Fruit fly (Drosophila melanogaster) whole organism, embryonic: ENCODE results near the gene CG5498.

Experiments used
- Asciz ChIP-seq: fragments of 200-800 bp; sonication (Bioruptor generic); optimal IDR thresholded peaks from 2 replicates; lab custom pipeline; 2017; ENCODE audit warnings: missing biosample characterization, mild to moderate bottlenecking, missing genetic modification characterization, missing genetic modification reagents
- B-H1 ChIP-seq: fragments of 200-800 bp; sonication (Bioruptor generic); IDR thresholded peaks from 3 replicates; pipeline ENCODE4 v1.3.6; 2022; ENCODE audit warnings: missing biosample characterization, missing genetic modification characterization
- CG10147 ChIP-seq: fragments of 200-800 bp; sonication (Bioruptor generic); optimal IDR thresholded peaks from 2 replicates; lab custom pipeline; 2019; ENCODE audit warnings: missing biosample characterization, mild to moderate bottlenecking, missing genetic modification characterization, moderate library complexity
- CG11696 ChIP-seq: fragments of 200-800 bp; sonication (Bioruptor generic); IDR thresholded peaks from 2 replicates; pipeline ENCODE4 v1.3.6; 2022; ENCODE audit warnings: missing biosample characterization, missing genetic modification characterization
- CG12769 ChIP-seq: fragments of 200-800 bp; sonication (Bioruptor generic); optimal IDR thresholded peaks from 2 replicates; lab custom pipeline; 2019; ENCODE audit warnings: missing biosample characterization, mild to moderate bottlenecking, missing genetic modification characterization, moderate library complexity
- CG14860 ChIP-seq: fragments of 200-800 bp; sonication (Bioruptor generic); IDR thresholded peaks from 3 replicates; pipeline ENCODE4 v1.3.6; 2022; ENCODE audit warnings: missing biosample characterization, missing genetic modification characterization; ENCODE audit not compliant: partially characterized antibody
- CG17829 ChIP-seq: fragments of 200-800 bp; optimal IDR thresholded peaks from 2 replicates; lab custom pipeline; 2019; ENCODE audit warnings: missing biosample characterization, mild to moderate bottlenecking, missing genetic modification characterization, moderate library complexity
- CG18619 ChIP-seq: fragments of 200-800 bp; sonication (Bioruptor generic); optimal IDR thresholded peaks from 3 replicates; lab custom pipeline; 2017; ENCODE audit warnings: missing biosample characterization, mild to moderate bottlenecking, missing genetic modification characterization
- CG30403 ChIP-seq: fragments of 200-800 bp; sonication (Bioruptor generic); optimal IDR thresholded peaks from 3 replicates; lab custom pipeline; 2016; ENCODE audit warnings: missing biosample characterization, missing genetic modification characterization
- CG3995 ChIP-seq: fragments of 200-800 bp; sonication (Bioruptor generic); optimal IDR thresholded peaks from 3 replicates; lab custom pipeline; 2016; ENCODE audit warnings: missing biosample characterization, missing genetic modification characterization
- CG4360 ChIP-seq: fragments of 200-800 bp; sonication (Bioruptor generic); IDR thresholded peaks from 2 replicates; pipeline ENCODE4 v1.3.6; 2022; ENCODE audit warnings: missing biosample characterization, missing genetic modification characterization
- CG8765 ChIP-seq: fragments of 200-800 bp; sonication (Bioruptor generic); IDR thresholded peaks from 2 replicates; pipeline ENCODE4 v1.3.6; 2022; ENCODE audit warnings: missing biosample characterization, missing genetic modification characterization
- CG9437 ChIP-seq: fragments of 200-800 bp; sonication (Bioruptor generic); optimal IDR thresholded peaks from 2 replicates; lab custom pipeline; 2018; ENCODE audit warnings: missing biosample characterization, mild to moderate bottlenecking, missing genetic modification characterization
- Camta ChIP-seq: fragments of 200-800 bp; sonication (Bioruptor generic); optimal IDR thresholded peaks from 2 replicates; lab custom pipeline; 2016; ENCODE audit warnings: missing biosample characterization, missing genetic modification characterization
- D19A ChIP-seq: fragments of 200-800 bp; optimal IDR thresholded peaks from 3 replicates; lab custom pipeline; 2019; ENCODE audit warnings: missing biosample characterization, mild to moderate bottlenecking, missing genetic modification characterization, moderate library complexity
- Dip2 ChIP-seq: fragments of 200-800 bp; sonication (Bioruptor generic); IDR thresholded peaks from 2 replicates; pipeline ENCODE4 v1.3.6; 2022; ENCODE audit warnings: missing biosample characterization, missing genetic modification characterization
- HmgZ ChIP-seq: fragments of 200-800 bp; sonication (Bioruptor generic); optimal IDR thresholded peaks from 2 replicates; lab custom pipeline; 2018; ENCODE audit warnings: missing biosample characterization, mild to moderate bottlenecking, missing genetic modification characterization
- Hr51 ChIP-seq, 2 experiments: fragments of 200-800 bp; sonication (Bioruptor generic); optimal IDR thresholded peaks; 2 replicates in 1 of 2; 3 replicates in 1 of 2; lab custom pipeline; 2016 to 2018; ENCODE audit warnings: missing biosample characterization in 2 of 2, missing genetic modification characterization in 2 of 2, mild to moderate bottlenecking in 1 of 2, moderate library complexity in 1 of 2
- Hsf ChIP-seq: fragments of 200-800 bp; sonication (Bioruptor generic); optimal IDR thresholded peaks from 3 replicates; lab custom pipeline; 2016; ENCODE audit warnings: missing biosample characterization, missing genetic modification characterization
- Lpt ChIP-seq: fragments of >200 bp; optimal IDR thresholded peaks from 2 replicates; lab custom pipeline; 2018; ENCODE audit warnings: missing biosample characterization, missing genetic modification characterization
- MTF-1 ChIP-seq: fragments of 200-800 bp; sonication (Bioruptor generic); optimal IDR thresholded peaks from 2 replicates; lab custom pipeline; 2018; ENCODE audit warnings: missing biosample characterization, mild to moderate bottlenecking, missing genetic modification characterization, borderline replicate concordance
- Med ChIP-seq: fragments of 200-800 bp; sonication (Bioruptor generic); peaks from one replicate; lab custom pipeline; 2016; ENCODE audit warnings: missing biosample characterization, missing genetic modification characterization, mild to moderate bottlenecking, inconsistent platforms, moderate library complexity
- Mes4 ChIP-seq: fragments of 200-800 bp; sonication (Bioruptor generic); optimal IDR thresholded peaks from 2 replicates; lab custom pipeline; 2016; ENCODE audit warnings: missing biosample characterization, missing genetic modification characterization
- NFAT ChIP-seq: fragments of 200-800 bp; sonication (Bioruptor generic); IDR thresholded peaks from 2 replicates; pipeline ENCODE4 v1.3.6; 2022; ENCODE audit warnings: missing biosample characterization, missing genetic modification characterization
- Pdp1 ChIP-seq, 2 experiments: fragments of 200-800 bp; sonication (Bioruptor generic); optimal IDR thresholded peaks; 3 replicates each; lab custom pipeline; 2016; ENCODE audit warnings: missing biosample characterization in 2 of 2, missing genetic modification characterization in 2 of 2, mild to moderate bottlenecking in 1 of 2, moderate library complexity in 1 of 2
- Rfx ChIP-seq: fragments of 200-800 bp; sonication (Bioruptor generic); IDR thresholded peaks from 2 replicates; pipeline ENCODE4 v1.3.6; 2022; ENCODE audit warnings: missing biosample characterization, missing genetic modification characterization
- bsh ChIP-seq, 2 experiments: fragments of 200-800 bp; sonication (Bioruptor generic); optimal IDR thresholded peaks; 2 replicates each; lab custom pipeline; 2017 to 2018; ENCODE audit warnings: mild to moderate bottlenecking in 2 of 2, missing biosample characterization in 2 of 2, missing genetic modification characterization in 2 of 2, moderate library complexity in 1 of 2
- btn ChIP-seq: fragments of 200-800 bp; sonication (Bioruptor generic); optimal IDR thresholded peaks from 2 replicates; lab custom pipeline; 2016; ENCODE audit warnings: missing biosample characterization, missing genetic modification characterization
- ci ChIP-seq: fragments of 200-800 bp; sonication (Bioruptor generic); IDR thresholded peaks from 3 replicates; pipeline ENCODE4 v1.3.6; 2022; ENCODE audit warnings: missing biosample characterization, missing genetic modification characterization
- da ChIP-seq: fragments of 200-800 bp; sonication (Bioruptor generic); optimal IDR thresholded peaks from 2 replicates; lab custom pipeline; 2016; ENCODE audit warnings: missing biosample characterization, missing genetic modification characterization
- ewg ChIP-seq: fragments of 200-800 bp; sonication (Bioruptor generic); optimal IDR thresholded peaks from 3 replicates; lab custom pipeline; 2017; ENCODE audit warnings: mild to moderate bottlenecking, missing biosample characterization, missing genetic modification reagents, missing genetic modification characterization
- her ChIP-seq: fragments of 200-800 bp; sonication (Bioruptor generic); optimal IDR thresholded peaks from 2 replicates; lab custom pipeline; 2016; ENCODE audit warnings: missing biosample characterization, missing genetic modification characterization
- kah ChIP-seq: fragments of 200-800 bp; sonication (Bioruptor generic); optimal IDR thresholded peaks from 2 replicates; lab custom pipeline; 2018; ENCODE audit warnings: missing biosample characterization, mild to moderate bottlenecking, missing genetic modification characterization
- klu ChIP-seq: fragments of 200-800 bp; sonication (Bioruptor generic); IDR thresholded peaks from 2 replicates; pipeline ENCODE4 v1.3.6; 2022; ENCODE audit warnings: missing biosample characterization, missing genetic modification characterization
- lmd ChIP-seq: fragments of 200-800 bp; sonication (Bioruptor generic); IDR thresholded peaks from 2 replicates; pipeline ENCODE4 v1.3.6; 2022; ENCODE audit warnings: missing biosample characterization, missing genetic modification characterization
- nerfin-1 ChIP-seq: fragments of 200-800 bp; sonication (Bioruptor generic); optimal IDR thresholded peaks from 3 replicates; lab custom pipeline; 2019; ENCODE audit warnings: missing biosample characterization, mild to moderate bottlenecking, missing genetic modification characterization, moderate library complexity
- pnt ChIP-seq: fragments of 200-800 bp; sonication (Bioruptor generic); optimal IDR thresholded peaks from 3 replicates; lab custom pipeline; 2016; ENCODE audit warnings: missing biosample characterization, missing genetic modification characterization
- salm ChIP-seq: fragments of 200-800 bp; sonication (Bioruptor generic); optimal IDR thresholded peaks from 2 replicates; lab custom pipeline; 2018; ENCODE audit warnings: missing biosample characterization, mild to moderate bottlenecking, missing genetic modification characterization
- sens ChIP-seq: fragments of 200-800 bp; sonication (Bioruptor generic); peaks from one replicate; lab custom pipeline; 2016; ENCODE audit warnings: missing biosample characterization, missing genetic modification characterization
- unpg ChIP-seq: fragments of 200-800 bp; sonication (Bioruptor generic); optimal IDR thresholded peaks from 3 replicates; lab custom pipeline; 2018; ENCODE audit warnings: missing biosample characterization, mild to moderate bottlenecking, missing genetic modification characterization, moderate library complexity
- wek ChIP-seq: fragments of 200-800 bp; sonication (Bioruptor generic); optimal IDR thresholded peaks from 3 replicates; lab custom pipeline; 2018; ENCODE audit warnings: missing biosample characterization, mild to moderate bottlenecking, missing genetic modification characterization, moderate library complexity
- yki ChIP-seq: fragments of >200 bp; optimal IDR thresholded peaks from 3 replicates; lab custom pipeline; 2018
- zfh2 ChIP-seq: fragments of 200-800 bp; sonication (Bioruptor generic); optimal IDR thresholded peaks from 2 replicates; lab custom pipeline; 2016; ENCODE audit warnings: missing biosample characterization, missing genetic modification characterization

CG5498 gene

dm6 chr3L:20401026-20401912 is 17.4 kb upstream of the CG5498 start, which contains the start of gene trbl (continued):
- TF ChIP-seq CG10147 (GFP tag; lab: Kevin White, UChicago) (no peak), nerfin-1 (tag; lab: Kevin White, UChicago) (peak; percentile 100), pnt (no peak), klu (no peak), MTF-1 (GFP tag; lab: Kevin White, UChicago) (peak; percentile 44), CG30403 (no peak), salm (tag; lab: Kevin White, UChicago) (peak; percentile 57), zfh2 (GFP tag; lab: Kevin White, UChicago) (no peak), Mes4 (no peak), CG18619 (GFP tag; lab: Kevin White, UChicago) (no peak), CG11696 (no peak), CG8765 (GFP tag; lab: Robert Waterston, UW) (no peak), Camta (GFP tag; lab: Kevin White, UChicago) (no peak), da (GFP tag; lab: Kevin White, UChicago) (no peak), NFAT (GFP tag; lab: Robert Waterston, UW) (no peak), Asciz (GFP tag; lab: Kevin White, UChicago) (no peak), lmd (no peak), yki (lab: Kevin White, UChicago) (peak; percentile 92), D19A (tag; lab: Kevin White, UChicago) (peak; percentile 26), Hsf (GFP tag; lab: Kevin White, UChicago) (no peak), CG12769 (tag; lab: Kevin White, UChicago) (peak; percentile 40), CG14860 (GFP tag; lab: Robert Waterston, UW) (peak; percentile 75), btn (GFP tag; lab: Kevin White, UChicago) (no peak), CG4360 (GFP tag; lab: Robert Waterston, UW) (no peak), CG3995 (peak; percentile 4), Lpt (no peak), kah (GFP tag; lab: Kevin White, UChicago) (peak; percentile 43), ci (GFP tag; lab: Robert Waterston, UW) (peak; percentile 43; the same call in 1 of the 3 replicates), wek (GFP tag; lab: Kevin White, UChicago) (peak; percentile 27), ewg (no peak)

DNA sequence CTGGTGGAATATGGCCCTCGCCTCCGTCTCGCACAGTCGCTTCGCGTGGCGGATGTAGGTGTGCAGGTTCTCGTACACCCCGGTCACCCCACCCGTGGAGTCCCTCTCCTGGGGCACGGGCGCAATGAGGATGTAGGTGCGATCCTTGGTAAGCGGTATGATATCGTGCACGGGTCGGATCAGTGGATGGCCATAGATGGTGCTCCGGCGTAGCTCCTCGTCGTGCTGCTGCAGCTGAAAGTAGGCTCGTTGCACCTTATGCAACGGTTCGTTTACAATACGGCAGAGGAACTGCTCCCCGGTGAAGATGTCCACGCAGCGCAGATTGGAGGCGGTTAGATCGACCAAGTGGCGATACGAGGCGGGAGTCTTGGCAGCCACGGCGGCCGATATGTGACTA is 16.6 kb upstream of the CG5498 start:
- TF ChIP-seq bsh (GFP tag; optimal IDR thresholded peaks at IDR 0.05; lab: Kevin White, UChicago) (no peak), Rfx (GFP tag; lab: Robert Waterston, UW) (no peak), Pdp1 (GFP tag; optimal IDR thresholded peaks at IDR 0.05; lab: Kevin White, UChicago) (peak in 1 of 2 experiments; percentile 10), unpg (no peak), HmgZ (tag; lab: Kevin White, UChicago) (no peak), Med (GFP tag; lab: Kevin White, UChicago) (peak; percentile 17), CG8765 (GFP tag; lab: Robert Waterston, UW) (no peak; the same call in 1 of the 2 replicates), Hr51 (GFP tag; optimal IDR thresholded peaks at IDR 0.05; lab: Kevin White, UChicago) (peak in 1 of 2 experiments; percentile 5), CG17829 (tag; lab: Kevin White, UChicago) (no peak), B-H1 (no peak), Dip2 (GFP tag; lab: Robert Waterston, UW) (no peak), her (GFP tag; lab: Kevin White, UChicago) (no peak), CG9437 (GFP tag; lab: Kevin White, UChicago) (no peak), sens (peak; percentile 82)
- TF ChIP-seq, all 482 proteins: peak for 4
